Fruit fly (Drosophila melanogaster) whole organism, embryonic: ENCODE measurements around the gene CG2059.

Source experiments
- ATbp ChIP-seq: fragments of 200-800 bp; sonication (Bioruptor generic); optimal IDR thresholded peaks from 2 replicates; lab custom pipeline; 2017; ENCODE audit warnings: missing biosample characterization, mild to moderate bottlenecking, missing genetic modification characterization, missing genetic modification reagents
- Asciz ChIP-seq: fragments of 200-800 bp; sonication (Bioruptor generic); optimal IDR thresholded peaks from 2 replicates; lab custom pipeline; 2017; ENCODE audit warnings: missing biosample characterization, mild to moderate bottlenecking, missing genetic modification characterization, missing genetic modification reagents
- Atf-2 ChIP-seq: fragments of 200-800 bp; sonication (Bioruptor generic); optimal IDR thresholded peaks from 2 replicates; lab custom pipeline; 2016; ENCODE audit warnings: missing biosample characterization, missing genetic modification characterization
- C15 ChIP-seq: fragments of 200-800 bp; sonication (Bioruptor generic); IDR thresholded peaks from 3 replicates; pipeline ENCODE4 v1.3.6; 2022; ENCODE audit warnings: missing biosample characterization, missing genetic modification characterization
- CG11504 ChIP-seq: fragments of 200-800 bp; sonication (Bioruptor generic); optimal IDR thresholded peaks from 3 replicates; lab custom pipeline; 2019; ENCODE audit warnings: missing biosample characterization, mild to moderate bottlenecking, missing genetic modification characterization, moderate library complexity
- CG11560 ChIP-seq: fragments of 200-800 bp; sonication (Bioruptor generic); IDR thresholded peaks from 3 replicates; pipeline ENCODE4 v1.3.6; 2022; ENCODE audit warnings: missing biosample characterization, missing genetic modification characterization
- CG12155 ChIP-seq: fragments of 200-800 bp; sonication (Bioruptor generic); optimal IDR thresholded peaks from 3 replicates; lab custom pipeline; 2016; ENCODE audit warnings: missing biosample characterization, missing genetic modification characterization
- CG15479 ChIP-seq: fragments of 200-800 bp; sonication (Bioruptor generic); optimal IDR thresholded peaks from 3 replicates; lab custom pipeline; 2019; ENCODE audit warnings: missing biosample characterization, mild to moderate bottlenecking, missing genetic modification characterization, moderate library complexity
- CG1647 ChIP-seq: fragments of 200-800 bp; sonication (Bioruptor generic); optimal IDR thresholded peaks from 3 replicates; lab custom pipeline; 2016; ENCODE audit warnings: missing biosample characterization, missing genetic modification characterization
- CG1832 ChIP-seq: fragments of 200-800 bp; sonication (Bioruptor generic); optimal IDR thresholded peaks from 2 replicates; lab custom pipeline; 2017; ENCODE audit warnings: missing biosample characterization, mild to moderate bottlenecking, missing genetic modification characterization, inconsistent platforms
- CG18619 ChIP-seq: fragments of 200-800 bp; sonication (Bioruptor generic); optimal IDR thresholded peaks from 3 replicates; lab custom pipeline; 2017; ENCODE audit warnings: missing biosample characterization, mild to moderate bottlenecking, missing genetic modification characterization
- CG33557 ChIP-seq: fragments of 200-800 bp; sonication (Bioruptor generic); optimal IDR thresholded peaks from 2 replicates; lab custom pipeline; 2019; ENCODE audit warnings: missing biosample characterization, mild to moderate bottlenecking, missing genetic modification characterization, moderate library complexity
- CG3838 ChIP-seq: fragments of 200-800 bp; sonication (Bioruptor generic); optimal IDR thresholded peaks from 3 replicates; lab custom pipeline; 2016; ENCODE audit warnings: missing biosample characterization, missing genetic modification characterization
- CG4730 ChIP-seq: fragments of 200-800 bp; sonication (Bioruptor generic); IDR thresholded peaks from 2 replicates; pipeline ENCODE4 v1.3.6; 2022; ENCODE audit warnings: missing biosample characterization, missing genetic modification characterization
- CG7372 ChIP-seq: fragments of 200-800 bp; sonication (Bioruptor generic); IDR thresholded peaks from 2 replicates; pipeline ENCODE4 v1.3.6; 2022; ENCODE audit warnings: missing biosample characterization, missing genetic modification characterization
- CG7839 ChIP-seq: fragments of 200-800 bp; sonication (Bioruptor generic); optimal IDR thresholded peaks from 3 replicates; lab custom pipeline; 2018; ENCODE audit warnings: missing biosample characterization, mild to moderate bottlenecking, missing genetic modification characterization, moderate library complexity
- CG9437 ChIP-seq: fragments of 200-800 bp; sonication (Bioruptor generic); optimal IDR thresholded peaks from 2 replicates; lab custom pipeline; 2018; ENCODE audit warnings: missing biosample characterization, mild to moderate bottlenecking, missing genetic modification characterization
- E2f2 ChIP-seq: fragments of 200-800 bp; sonication (Bioruptor generic); IDR thresholded peaks from 2 replicates; pipeline ENCODE4 v1.3.6; 2022; ENCODE audit warnings: missing biosample characterization, missing genetic modification characterization
- Ets97D ChIP-seq: fragments of 200-800 bp; sonication (Bioruptor generic); optimal IDR thresholded peaks from 3 replicates; lab custom pipeline; 2016; ENCODE audit warnings: missing biosample characterization, missing genetic modification characterization
- H2.0 ChIP-seq: fragments of 200-800 bp; sonication (Bioruptor generic); IDR thresholded peaks from 2 replicates; pipeline ENCODE4 v1.3.6; 2022; ENCODE audit warnings: missing biosample characterization, missing genetic modification characterization
- Hmr ChIP-seq: fragments of 200-800 bp; sonication (Bioruptor generic); optimal IDR thresholded peaks from 3 replicates; lab custom pipeline; 2017; ENCODE audit warnings: mild to moderate bottlenecking, missing biosample characterization, missing genetic modification reagents, missing genetic modification characterization
- Jarid2 ChIP-seq: fragments of 200-800 bp; sonication (Bioruptor generic); optimal IDR thresholded peaks from 3 replicates; lab custom pipeline; 2017; ENCODE audit warnings: mild to moderate bottlenecking, missing biosample characterization, missing genetic modification reagents, missing genetic modification characterization
- Kr ChIP-seq: fragments of 200-800 bp; sonication (Bioruptor generic); optimal IDR thresholded peaks from 2 replicates; lab custom pipeline; 2017; ENCODE audit warnings: missing biosample characterization, mild to moderate bottlenecking, missing genetic modification characterization
- Max ChIP-seq: fragments of 200-800 bp; sonication (Bioruptor generic); optimal IDR thresholded peaks from 2 replicates; lab custom pipeline; 2016; ENCODE audit warnings: missing biosample characterization, mild to moderate bottlenecking, missing genetic modification characterization
- Mrtf ChIP-seq: fragments of 200-800 bp; sonication (Bioruptor generic); IDR thresholded peaks from 3 replicates; pipeline ENCODE4 v1.3.6; 2022; ENCODE audit warnings: missing biosample characterization, missing genetic modification characterization
- Myb ChIP-seq: fragments of 200-800 bp; sonication (Bioruptor generic); optimal IDR thresholded peaks from 2 replicates; lab custom pipeline; 2016; ENCODE audit warnings: missing biosample characterization, missing genetic modification characterization
- Ravus ChIP-seq: fragments of 200-800 bp; sonication (Bioruptor generic); IDR thresholded peaks from 2 replicates; pipeline ENCODE4 v1.3.6; 2022; ENCODE audit warnings: missing biosample characterization, missing genetic modification characterization
- Spps ChIP-seq: fragments of 200-800 bp; sonication (Bioruptor generic); optimal IDR thresholded peaks from 2 replicates; lab custom pipeline; 2018; ENCODE audit warnings: missing biosample characterization, mild to moderate bottlenecking, missing genetic modification characterization
- Trl ChIP-seq, 3 experiments: fragments of >200 bp in 2 of 3; fragments of 200-800 bp in 1 of 3; sonication (Bioruptor generic) in 1 of 3; optimal IDR thresholded peaks; 2 replicates in 1 of 3; 3 replicates in 2 of 3; lab custom pipeline; 2016 to 2017; ENCODE audit warnings: missing biosample characterization in 1 of 3, missing genetic modification characterization in 1 of 3
- cas ChIP-seq: fragments of 200-800 bp; sonication (Bioruptor generic); IDR thresholded peaks from 2 replicates; pipeline ENCODE4 v1.3.6; 2022; ENCODE audit warnings: missing biosample characterization, missing genetic modification characterization
- cato ChIP-seq: fragments of 200-800 bp; sonication (Bioruptor generic); optimal IDR thresholded peaks from 2 replicates; lab custom pipeline; 2016; ENCODE audit warnings: missing biosample characterization, missing genetic modification characterization, borderline replicate concordance
- caup ChIP-seq: fragments of 200-800 bp; sonication (Bioruptor generic); optimal IDR thresholded peaks from 3 replicates; lab custom pipeline; 2017; ENCODE audit warnings: missing biosample characterization, mild to moderate bottlenecking, missing genetic modification characterization, moderate library complexity; ENCODE audit not compliant: severe bottlenecking
- dan ChIP-seq: fragments of 200-800 bp; sonication (Bioruptor generic); IDR thresholded peaks from 2 replicates; pipeline ENCODE4 v1.3.6; 2022; ENCODE audit warnings: missing biosample characterization, missing genetic modification characterization
- esg ChIP-seq: fragments of 200-800 bp; sonication (Bioruptor generic); conservative IDR thresholded peaks from 2 replicates; pipeline ENCODE4 v1.3.6; 2022; ENCODE audit warnings: missing biosample characterization, missing genetic modification characterization
- fd64A ChIP-seq: fragments of 200-800 bp; sonication (Bioruptor generic); optimal IDR thresholded peaks from 3 replicates; lab custom pipeline; 2018; ENCODE audit warnings: missing biosample characterization, mild to moderate bottlenecking, missing genetic modification characterization
- gt ChIP-seq: fragments of 200-800 bp; sonication (Bioruptor generic); IDR thresholded peaks from 2 replicates; pipeline ENCODE4 v1.3.6; 2022; ENCODE audit warnings: missing biosample characterization, missing genetic modification characterization
- h ChIP-seq: fragments of >200 bp; optimal IDR thresholded peaks from 2 replicates; lab custom pipeline; 2017
- hb ChIP-seq: fragments of 200-800 bp; sonication (Bioruptor generic); IDR thresholded peaks from 3 replicates; pipeline ENCODE4 v1.3.6; 2022; ENCODE audit warnings: missing biosample characterization, missing genetic modification characterization; ENCODE audit not compliant: partially characterized antibody
- her ChIP-seq: fragments of 200-800 bp; sonication (Bioruptor generic); optimal IDR thresholded peaks from 2 replicates; lab custom pipeline; 2016; ENCODE audit warnings: missing biosample characterization, missing genetic modification characterization
- hth ChIP-seq: fragments of >200 bp; optimal IDR thresholded peaks from 2 replicates; lab custom pipeline; 2017; ENCODE audit warnings: inconsistent platforms
- inv ChIP-seq: fragments of 200-800 bp; sonication (Bioruptor generic); IDR thresholded peaks from 2 replicates; pipeline ENCODE4 v1.3.6; 2022; ENCODE audit warnings: missing biosample characterization, missing genetic modification characterization; ENCODE audit not compliant: partially characterized antibody
- kni ChIP-seq: fragments of 200-800 bp; sonication (Bioruptor generic); optimal IDR thresholded peaks from 3 replicates; lab custom pipeline; 2017; ENCODE audit warnings: mild to moderate bottlenecking, missing biosample characterization, missing genetic modification reagents, missing genetic modification characterization
- luna ChIP-seq: fragments of 200-800 bp; sonication (Bioruptor generic); optimal IDR thresholded peaks from 2 replicates; lab custom pipeline; 2016; ENCODE audit warnings: missing biosample characterization, missing genetic modification characterization
- peb ChIP-seq: fragments of 200-800 bp; sonication (Bioruptor generic); IDR thresholded peaks from 2 replicates; pipeline ENCODE4 v1.3.6; 2022; ENCODE audit warnings: missing biosample characterization, missing genetic modification characterization
- pnt ChIP-seq: fragments of 200-800 bp; sonication (Bioruptor generic); optimal IDR thresholded peaks from 3 replicates; lab custom pipeline; 2016; ENCODE audit warnings: missing biosample characterization, missing genetic modification characterization
- pum ChIP-seq: fragments of 200-800 bp; sonication (Bioruptor generic); optimal IDR thresholded peaks from 2 replicates; lab custom pipeline; 2016; ENCODE audit warnings: missing biosample characterization, missing genetic modification characterization
- sim ChIP-seq: fragments of 200-800 bp; sonication (Bioruptor generic); IDR thresholded peaks from 2 replicates; pipeline ENCODE4 v1.3.6; 2022; ENCODE audit warnings: missing biosample characterization, missing genetic modification characterization
- stc ChIP-seq: fragments of 200-800 bp; sonication (Bioruptor generic); IDR thresholded peaks from 2 replicates; pipeline ENCODE4 v1.3.6; 2022; ENCODE audit warnings: missing biosample characterization, missing genetic modification characterization
- unpg ChIP-seq: fragments of 200-800 bp; sonication (Bioruptor generic); optimal IDR thresholded peaks from 3 replicates; lab custom pipeline; 2018; ENCODE audit warnings: missing biosample characterization, mild to moderate bottlenecking, missing genetic modification characterization, moderate library complexity
- vnd ChIP-seq: fragments of 200-800 bp; sonication (Bioruptor generic); IDR thresholded peaks from 3 replicates; pipeline ENCODE4 v1.3.6; 2022; ENCODE audit warnings: missing biosample characterization, missing genetic modification characterization; ENCODE audit not compliant: partially characterized antibody

The CG2059 gene

DNA sequence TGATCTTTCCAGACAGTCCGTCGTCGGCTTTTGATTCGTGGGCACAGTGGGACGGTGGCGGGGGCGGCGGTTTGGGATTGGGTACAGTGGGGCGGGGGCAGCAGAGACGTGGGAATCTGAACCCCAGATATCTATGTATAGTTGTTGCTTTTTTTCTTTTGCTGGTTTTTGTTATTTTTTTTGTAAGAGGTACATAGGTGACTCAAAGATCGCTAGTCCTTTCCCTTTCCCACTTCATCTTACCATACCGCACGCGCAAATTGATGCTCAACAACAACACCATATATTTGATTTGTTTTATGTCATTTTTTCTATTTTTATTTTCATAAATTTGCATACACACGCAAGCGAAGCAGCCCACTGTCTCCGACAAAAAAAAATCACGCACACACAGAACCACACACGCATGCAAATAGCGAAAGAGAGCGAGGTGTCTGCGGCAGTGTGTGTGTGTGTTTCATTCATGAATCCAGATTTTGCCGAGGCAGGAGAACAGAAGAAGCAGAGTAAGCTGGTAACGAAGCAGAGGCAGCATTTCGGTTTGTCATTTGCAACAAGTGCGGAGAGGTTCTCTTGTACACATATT is 19.7 kb downstream of the CG2059 start (continued):
- no peak; the same call in 1 of the 2 replicates for TF ChIP-seq peb (GFP tag; lab: Robert Waterston, UW)
- TF ChIP-seq CG7839 (tag; lab: Kevin White, UChicago): peak; percentile 71
- TF ChIP-seq CG1647 (GFP tag; lab: Kevin White, UChicago): peak; percentile 16
- TF ChIP-seq Hmr (GFP tag; lab: Kevin White, UChicago): peak; percentile 48
- no peak for TF ChIP-seq hth (lab: Kevin White, UChicago)
- TF ChIP-seq sim: no peak
- TF ChIP-seq pum: peak; percentile 30
- peak; percentile 58 for TF ChIP-seq CG18619 (GFP tag; lab: Kevin White, UChicago)
- no peak for TF ChIP-seq Kr
- no peak for TF ChIP-seq cas (GFP tag; lab: Robert Waterston, UW)
- TF ChIP-seq CG11560 (tag; lab: Robert Waterston, UW): no peak
- TF ChIP-seq CG3838 (GFP tag; lab: Kevin White, UChicago): no peak
- peak; percentile 35 for TF ChIP-seq Atf-2
- TF ChIP-seq CG33557 (GFP tag; lab: Kevin White, UChicago): peak; percentile 22
- TF ChIP-seq vnd: no peak
- no peak for TF ChIP-seq inv (GFP tag; lab: Robert Waterston, UW)
- peak; percentile 9; the same call in 1 of the 2 replicates for TF ChIP-seq H2.0
- TF ChIP-seq CG7372: 0 out of 2 replicates have a peak, but pooled peaks have one; percentile 12
- no peak for TF ChIP-seq C15 (GFP tag; lab: Robert Waterston, UW)
- TF ChIP-seq Mrtf (GFP tag; lab: Robert Waterston, UW): 0 out of 3 replicates have a peak, but pooled peaks have one; percentile 38
- TF ChIP-seq gt (GFP tag; lab: Robert Waterston, UW): no peak
- 0 out of 2 replicates have a peak, but pooled peaks have one; percentile 24 for TF ChIP-seq E2f2 (GFP tag; lab: Robert Waterston, UW)
- TF ChIP-seq Ravus: no peak
- peak; percentile 56 for TF ChIP-seq CG15479
- no peak for TF ChIP-seq Trl (optimal IDR thresholded peaks at IDR 0.05; lab: Kevin White, UChicago)
- TF ChIP-seq Trl (GFP tag; optimal IDR thresholded peaks at IDR 0.05; lab: Kevin White, UChicago): peak; percentile 10
- no peak for TF ChIP-seq her (GFP tag; lab: Kevin White, UChicago)
- TF ChIP-seq fd64A (GFP tag; lab: Kevin White, UChicago): peak; percentile 13
- no peak for TF ChIP-seq Max
- TF ChIP-seq dan: no peak
- peak; percentile 35 for TF ChIP-seq CG12155 (GFP tag; lab: Kevin White, UChicago)
- TF ChIP-seq h: no peak
- peak; percentile 65 for TF ChIP-seq ATbp
- TF ChIP-seq Myb: no peak
- peak; percentile 26 for TF ChIP-seq CG1832 (GFP tag; lab: Kevin White, UChicago)
- TF ChIP-seq caup (GFP tag; lab: Kevin White, UChicago): no peak
- peak; percentile 63 for TF ChIP-seq unpg
- TF ChIP-seq Ets97D (GFP tag; lab: Kevin White, UChicago): no peak
- peak; percentile 53; the same call in 1 of the 2 replicates for TF ChIP-seq esg (GFP tag; lab: Robert Waterston, UW)
- no peak for TF ChIP-seq hb (GFP tag; lab: Robert Waterston, UW)
- TF ChIP-seq Jarid2 (GFP tag; lab: Kevin White, UChicago): peak; percentile 11
- TF ChIP-seq CG4730 (GFP tag; lab: Robert Waterston, UW): no peak
- no peak for TF ChIP-seq stc (GFP tag; lab: Robert Waterston, UW)
- peak; percentile 13 for TF ChIP-seq Asciz (GFP tag; lab: Kevin White, UChicago)
- peak; percentile 43 for TF ChIP-seq CG9437 (GFP tag; lab: Kevin White, UChicago)
- TF ChIP-seq pnt (GFP tag; lab: Kevin White, UChicago): peak; percentile 44
- peak; percentile 55 for TF ChIP-seq Spps
- TF ChIP-seq kni (GFP tag; lab: Kevin White, UChicago): peak; percentile 36
- TF ChIP-seq CG11504 (tag; lab: Kevin White, UChicago): peak; percentile 63
- no peak for TF ChIP-seq cato (GFP tag; lab: Kevin White, UChicago)
- TF ChIP-seq luna (GFP tag; lab: Kevin White, UChicago): no peak
